Worm (Caenorhabditis elegans): Measurements from ENCODE around the gene nud-1.

DNA sequence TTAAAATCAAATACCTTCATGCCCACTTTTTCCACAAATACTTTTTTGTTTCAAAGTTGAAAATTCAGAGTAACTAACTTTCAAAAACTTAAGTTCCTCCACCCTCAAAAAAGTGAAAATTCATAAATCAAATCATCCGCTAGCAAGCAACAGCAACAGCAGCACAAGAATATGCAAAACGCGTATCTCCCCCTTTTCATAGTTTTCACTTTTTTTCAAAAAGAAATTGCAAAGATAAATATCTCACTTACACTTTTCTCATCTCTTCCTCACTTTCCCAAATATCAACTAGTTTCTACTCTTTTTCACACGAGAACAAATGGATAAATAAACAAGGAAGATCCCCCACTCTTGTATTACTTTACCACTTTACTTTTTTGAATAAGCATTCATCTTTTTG, 40.4 kb downstream of the nud-1 start:
- no peak for TF ChIP-seq dao-5 (tag; optimal IDR thresholded peaks at IDR 0.05)
- no peak for TF ChIP-seq W03F9.2 (tag; optimal IDR thresholded peaks at IDR 0.05)
- TF ChIP-seq him-1 (tag; optimal IDR thresholded peaks at IDR 0.05): no peak
